Worm (Caenorhabditis elegans): ENCODE measurements around the gene Y32G9B.1.
A peak's percentile ranks its signal among the peaks of the same experiment; 100 is the strongest.

Gene Y32G9B.1

ce11 chrV:1829973-1830372, at the start of gene Y32G9B.1:
Y32G9B.1 (minus strand) TSS chrV:1830073.
- no peak for TF ChIP-seq unc-120 (tag; optimal IDR thresholded peaks at IDR 0.05; ENCODE audit: poor library complexity, severe bottlenecking)
- no peak for TF ChIP-seq cnd-1 (tag; optimal IDR thresholded peaks at IDR 0.05)
- TF ChIP-seq lsy-2 (tag; optimal IDR thresholded peaks at IDR 0.05) = no peak
- no peak for TF ChIP-seq lin-32 (GFP tag; optimal IDR thresholded peaks at IDR 0.05)
- no peak for TF ChIP-seq flh-1 (GFP tag; optimal IDR thresholded peaks at IDR 0.05)
- TF ChIP-seq ztf-11 (tag; optimal IDR thresholded peaks at IDR 0.05) = no peak
- no peak for TF ChIP-seq sem-2 (GFP tag; optimal IDR thresholded peaks at IDR 0.05)
- no peak for TF ChIP-seq ceh-43 (GFP tag; optimal IDR thresholded peaks at IDR 0.05)
- TF ChIP-seq drap-1 (GFP tag; optimal IDR thresholded peaks at IDR 0.05) = no peak
- no peak for TF ChIP-seq ham-2 (GFP tag; optimal IDR thresholded peaks at IDR 0.05)
- TF ChIP-seq pha-4 (tag; optimal IDR thresholded peaks at IDR 0.05) = no peak
- no peak for TF ChIP-seq zip-8 (tag; optimal IDR thresholded peaks at IDR 0.05)
- TF ChIP-seq mab-5 (tag; optimal IDR thresholded peaks at IDR 0.05) = no peak
- TF ChIP-seq nhr-76 (tag; optimal IDR thresholded peaks at IDR 0.05) = no peak
- no peak for TF ChIP-seq mls-2 (tag; optimal IDR thresholded peaks at IDR 0.05)

ce11 chrV:1878030-1878429, 48.2 kb upstream of the Y32G9B.1 start:
- TF ChIP-seq unc-39 (tag; optimal IDR thresholded peaks at IDR 0.05) (no peak), drap-1 (GFP tag; optimal IDR thresholded peaks at IDR 0.05) (no peak), nhr-28 (tag; optimal IDR thresholded peaks at IDR 0.05) (no peak), ceh-39 (tag; optimal IDR thresholded peaks at IDR 0.05) (no peak), ceh-43 (GFP tag; optimal IDR thresholded peaks at IDR 0.05) (no peak), tbx-8 (GFP tag; optimal IDR thresholded peaks at IDR 0.05) (no peak), bed-3 (GFP tag; optimal IDR thresholded peaks at IDR 0.05) (no peak), flh-1 (GFP tag; optimal IDR thresholded peaks at IDR 0.05) (no peak), pha-4 (tag; optimal IDR thresholded peaks at IDR 0.05) (no peak), nhr-12 (tag; optimal IDR thresholded peaks at IDR 0.05) (no peak), nhr-237 (tag; optimal IDR thresholded peaks at IDR 0.05) (no peak), lin-32 (GFP tag; optimal IDR thresholded peaks at IDR 0.05) (no peak), ceh-83 (GFP tag; optimal IDR thresholded peaks at IDR 0.05) (no peak), nhr-76 (tag; optimal IDR thresholded peaks at IDR 0.05) (no peak), ces-1 (GFP tag; optimal IDR thresholded peaks at IDR 0.05) (no peak), mep-1 (tag; optimal IDR thresholded peaks at IDR 0.05) (no peak), lin-13 (tag; optimal IDR thresholded peaks at IDR 0.05) (no peak)

ce11 chrV:1875497-1875988, 45.7 kb upstream of the Y32G9B.1 start:
- TF ChIP-seq ceh-43 (GFP tag; optimal IDR thresholded peaks at IDR 0.05) (no peak), sptf-1 (tag; optimal IDR thresholded peaks at IDR 0.05) (peak; percentile 73), M03D4.4 (tag; optimal IDR thresholded peaks at IDR 0.05) (no peak), elt-1 (tag; optimal IDR thresholded peaks at IDR 0.05; ENCODE audit: borderline replicate concordance, insufficient read depth) (no peak), ceh-83 (GFP tag; optimal IDR thresholded peaks at IDR 0.05) (peak; percentile 49), nhr-237 (tag; optimal IDR thresholded peaks at IDR 0.05) (no peak), ztf-11 (tag; optimal IDR thresholded peaks at IDR 0.05) (no peak), sem-2 (GFP tag; optimal IDR thresholded peaks at IDR 0.05) (peak; percentile 25), bed-3 (GFP tag; optimal IDR thresholded peaks at IDR 0.05) (peak; percentile 29), nhr-2 (tag; optimal IDR thresholded peaks at IDR 0.05) (peak; percentile 1), mls-2 (tag; optimal IDR thresholded peaks at IDR 0.05) (peak; percentile 59), zip-8 (tag; optimal IDR thresholded peaks at IDR 0.05) (no peak)

- no peak for TF ChIP-seq mep-1 (tag; optimal IDR thresholded peaks at IDR 0.05)
- no peak for TF ChIP-seq flh-1 (GFP tag; optimal IDR thresholded peaks at IDR 0.05)
- no peak for TF ChIP-seq nhr-237 (tag; optimal IDR thresholded peaks at IDR 0.05)
- no peak for TF ChIP-seq ceh-43 (GFP tag; optimal IDR thresholded peaks at IDR 0.05)
- TF ChIP-seq hlh-1 (tag; optimal IDR thresholded peaks at IDR 0.05) = no peak
- TF ChIP-seq nhr-76 (tag; optimal IDR thresholded peaks at IDR 0.05) = no peak
- TF ChIP-seq nhr-2 (tag; optimal IDR thresholded peaks at IDR 0.05) = no peak
- no peak for TF ChIP-seq blmp-1 (tag; optimal IDR thresholded peaks at IDR 0.05)
- no peak for TF ChIP-seq pha-4 (tag; optimal IDR thresholded peaks at IDR 0.05)
- no peak for TF ChIP-seq drap-1 (GFP tag; optimal IDR thresholded peaks at IDR 0.05)
- TF ChIP-seq ztf-11 (tag; optimal IDR thresholded peaks at IDR 0.05) = no peak
- no peak for TF ChIP-seq nhr-12 (tag; optimal IDR thresholded peaks at IDR 0.05)
- no peak for TF ChIP-seq snpc-4 (tag; optimal IDR thresholded peaks at IDR 0.05)
- TF ChIP-seq elt-3 (tag; optimal IDR thresholded peaks at IDR 0.05) = no peak
- no peak for TF ChIP-seq ceh-39 (tag; optimal IDR thresholded peaks at IDR 0.05)
- TF ChIP-seq M03D4.4 (tag; optimal IDR thresholded peaks at IDR 0.05) = no peak
Measured at ce11 chrV:1874827-1875226, 45.0 kb upstream of the Y32G9B.1 start.

Data from whole organism, mixed stage, embryonic.